Worm (Caenorhabditis elegans) whole organism, L1 larva: Measurements from ENCODE around the gene his-73.

Experiments
- alr-1 ChIP-seq: fragments of 200-800 bp; sonication (Bioruptor generic); optimal IDR thresholded peaks from 2 replicates; lab custom pipeline; 2018; ENCODE audit warnings: borderline replicate concordance, mild to moderate bottlenecking, missing genetic modification characterization, missing compliant biosample characterization
- pax-3 ChIP-seq: fragments of 200-800 bp; sonication (Bioruptor generic); optimal IDR thresholded peaks from 2 replicates; lab custom pipeline; 2018; ENCODE audit warnings: mild to moderate bottlenecking, missing genetic modification characterization, moderate library complexity, missing compliant biosample characterization
- zip-4 ChIP-seq: fragments of 200-800 bp; sonication (Bioruptor generic); optimal IDR thresholded peaks from 2 replicates; lab custom pipeline; 2018; ENCODE audit warnings: mild to moderate bottlenecking, missing genetic modification characterization, moderate library complexity, missing compliant biosample characterization

ce11 chrII:13198845-13199244, 15.3 kb downstream of the his-73 start:
- no peak for TF ChIP-seq alr-1
- TF ChIP-seq pax-3 (tag; lab: Kevin White, UChicago) = no peak
- no peak for TF ChIP-seq zip-4 (GFP tag; lab: Kevin White, UChicago)
